Worm (Caenorhabditis elegans) whole organism, early embryonic: ENCODE data around the gene R144.10.

Experiments used
- B0310.2 ChIP-seq: sonication (generic microtip); optimal IDR thresholded peaks from 2 replicates; lab custom pipeline; 2016; ENCODE audit warnings: mild to moderate bottlenecking, missing genetic modification characterization, missing compliant biosample characterization
- aly-1 ChIP-seq: sonication (generic microtip); optimal IDR thresholded peaks from 2 replicates; lab custom pipeline; 2016; ENCODE audit warnings: missing genetic modification characterization, missing compliant biosample characterization
- flt-1 ChIP-seq: fragments of 200-800 bp; sonication (Bioruptor generic); IDR thresholded peaks from 2 replicates; pipeline ENCODE4 v1.3.6; 2022; ENCODE audit warnings: missing genetic modification characterization, missing compliant biosample characterization
- hnd-1 ChIP-seq: sonication (generic microtip); optimal IDR thresholded peaks from 2 replicates; lab custom pipeline; 2016; ENCODE audit warnings: missing genetic modification characterization, missing compliant biosample characterization
- tbx-37 ChIP-seq: fragments of 200-800 bp; sonication (Bioruptor generic); conservative IDR thresholded peaks from 2 replicates; pipeline ENCODE4 v1.3.6; 2022; ENCODE audit warnings: missing genetic modification reagents, missing genetic modification characterization, missing compliant biosample characterization

DNA sequence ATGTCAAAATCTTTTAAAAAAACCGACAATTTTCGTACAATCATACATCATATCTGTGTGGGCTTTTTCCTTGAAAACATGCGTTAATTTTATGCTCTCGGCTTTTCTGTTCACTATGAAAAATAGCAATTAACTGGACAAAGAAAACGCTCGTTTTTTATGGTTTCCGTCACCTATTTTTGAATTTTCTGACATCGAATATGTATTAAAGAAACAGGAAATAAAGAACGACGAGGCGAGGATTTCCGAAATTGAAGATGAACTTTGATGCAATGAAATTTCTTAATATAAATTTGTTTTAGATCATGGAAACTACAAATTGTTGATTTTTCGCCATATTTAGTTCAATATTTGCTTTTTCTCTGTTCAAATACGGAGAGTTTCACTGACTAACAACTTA is 18.2 kb downstream of the R144.10 start:
- no peak for TF ChIP-seq tbx-37 (GFP tag; lab: Robert Waterston, UW)
- TF ChIP-seq hnd-1 (tag; lab: Kevin White, UChicago): no peak
- TF ChIP-seq aly-1 (tag; lab: Kevin White, UChicago): no peak
- TF ChIP-seq B0310.2: no peak
- TF ChIP-seq flt-1 (GFP tag; lab: Robert Waterston, UW): no peak
